Fruit fly (Drosophila melanogaster): ENCODE results near the gene CG34404.
A peak's percentile ranks its signal among the peaks of the same experiment; 100 is the strongest.

The CG34404 gene

dm6 chr3R:15319912-15320746, 47.3 kb downstream of the CG34404 start, which contains the start of the genes CG6276 and CG44040 (continued):
- peak; percentile 24 for TF ChIP-seq CG4617 (GFP tag; optimal IDR thresholded peaks at IDR 0.05; ENCODE audit: borderline replicate concordance)
- no peak for TF ChIP-seq Tbp (GFP tag; optimal IDR thresholded peaks at IDR 0.05)
- no peak for TF ChIP-seq bbx (GFP tag; IDR thresholded peaks at IDR 0.05; ENCODE audit: partially characterized antibody)
- peak; percentile 60 for TF ChIP-seq Dad (GFP tag; optimal IDR thresholded peaks at IDR 0.05)
- TF ChIP-seq fru (optimal IDR thresholded peaks at IDR 0.05): no peak
- TF ChIP-seq CG9727 (GFP tag; optimal IDR thresholded peaks at IDR 0.05): peak; percentile 51
- peak; percentile 69 for TF ChIP-seq CG10543 (GFP tag; optimal IDR thresholded peaks at IDR 0.05)
- TF ChIP-seq tup (GFP tag; optimal IDR thresholded peaks at IDR 0.05): no peak
- peak; percentile 68 for TF ChIP-seq CG32532 (GFP tag; IDR thresholded peaks at IDR 0.05)
- TF ChIP-seq her (GFP tag; optimal IDR thresholded peaks at IDR 0.05): peak; percentile 4
- TF ChIP-seq gem (tag; optimal IDR thresholded peaks at IDR 0.05): peak; percentile 64
- peak; percentile 73 for TF ChIP-seq row (GFP tag; IDR thresholded peaks at IDR 0.05)
- peak; percentile 70 for TF ChIP-seq CG3281 (GFP tag; optimal IDR thresholded peaks at IDR 0.05)
- TF ChIP-seq gce (GFP tag; IDR thresholded peaks at IDR 0.05): no peak
- no peak for TF ChIP-seq Aef1 (GFP tag; IDR thresholded peaks at IDR 0.05)
- TF ChIP-seq CG1603 (tag; optimal IDR thresholded peaks at IDR 0.05): peak; percentile 55
- TF ChIP-seq Jarid2 (GFP tag; optimal IDR thresholded peaks at IDR 0.05): no peak
- peak; percentile 24 for TF ChIP-seq BEAF-32 (GFP tag; optimal IDR thresholded peaks at IDR 0.05)
- TF ChIP-seq CG3838 (GFP tag; optimal IDR thresholded peaks at IDR 0.05): no peak
- TF ChIP-seq CG14860 (GFP tag; IDR thresholded peaks at IDR 0.05; ENCODE audit: partially characterized antibody): no peak
- TF ChIP-seq CG10979 (tag; optimal IDR thresholded peaks at IDR 0.05): peak; percentile 23
- no peak for TF ChIP-seq sna (GFP tag; IDR thresholded peaks at IDR 0.05; ENCODE audit: partially characterized antibody)
- TF ChIP-seq CG17912 (GFP tag; optimal IDR thresholded peaks at IDR 0.05): peak; percentile 6
- TF ChIP-seq CG12155 (GFP tag; optimal IDR thresholded peaks at IDR 0.05): peak; percentile 5
- no peak for TF ChIP-seq CG34422 (GFP tag; IDR thresholded peaks at IDR 0.05)
- TF ChIP-seq CG4854 (GFP tag; optimal IDR thresholded peaks at IDR 0.05): peak; percentile 25
- TF ChIP-seq CG14710 (tag; optimal IDR thresholded peaks at IDR 0.05): peak; percentile 32
- no peak for TF ChIP-seq CG4282 (GFP tag; optimal IDR thresholded peaks at IDR 0.05)
- TF ChIP-seq Usf (GFP tag; optimal IDR thresholded peaks at IDR 0.05): peak; percentile 11
- TF ChIP-seq odd (GFP tag; optimal IDR thresholded peaks at IDR 0.05): no peak
- no peak for TF ChIP-seq CG2202 (tag; optimal IDR thresholded peaks at IDR 0.05)
- TF ChIP-seq CG17359 (tag; optimal IDR thresholded peaks at IDR 0.05): peak; percentile 22
- no peak for TF ChIP-seq CG7928 (GFP tag; optimal IDR thresholded peaks at IDR 0.05)
- peak; percentile 54 for TF ChIP-seq vvl (GFP tag; IDR thresholded peaks at IDR 0.05)
- peak; percentile 15 for TF ChIP-seq nom (GFP tag; optimal IDR thresholded peaks at IDR 0.05)
- no peak for TF ChIP-seq CG18764 (GFP tag; optimal IDR thresholded peaks at IDR 0.05)
- TF ChIP-seq knrl (GFP tag; IDR thresholded peaks at IDR 0.05; ENCODE audit: partially characterized antibody): no peak
- TF ChIP-seq CG15073 (GFP tag; optimal IDR thresholded peaks at IDR 0.05): no peak
- TF ChIP-seq Gsc (GFP tag; IDR thresholded peaks at IDR 0.05): no peak
- TF ChIP-seq Side (GFP tag; optimal IDR thresholded peaks at IDR 0.05): peak; percentile 6
- TF ChIP-seq ac (GFP tag; optimal IDR thresholded peaks at IDR 0.05): no peak
- TF ChIP-seq CG16863 (GFP tag; optimal IDR thresholded peaks at IDR 0.05): peak; percentile 9
- TF ChIP-seq CG8765 (GFP tag; IDR thresholded peaks at IDR 0.05): no peak; the same call in 1 of the 2 replicates
- no peak for TF ChIP-seq nau (GFP tag; optimal IDR thresholded peaks at IDR 0.05)
- no peak for TF ChIP-seq fd96Cb (tag; optimal IDR thresholded peaks at IDR 0.05)
- TF ChIP-seq CG14441 (GFP tag; IDR thresholded peaks at IDR 0.05): peak; percentile 59
- TF ChIP-seq hth (optimal IDR thresholded peaks at IDR 0.05): no peak
- TF ChIP-seq fd64A (GFP tag; optimal IDR thresholded peaks at IDR 0.05): peak; percentile 39
- peak; percentile 54; the same call in 1 of the 2 replicates for TF ChIP-seq CG14014 (GFP tag; IDR thresholded peaks at IDR 0.05)
